2 fruit fly cellular contexts compared by ENCODE assay signal in genomic region chr2L:5569503-5569902, dm6.
TF ChIP-seq lines count a peak whose summit lies in the region.

No protein-coding gene starts in this region.

TF ChIP-seq in whole organism, embryonic, 481 proteins besides CTCF, POLR2A, EP300 and RAD21 (continued from another document and continues in another):
- TF ChIP-seq Dad (GFP tag; optimal IDR thresholded peaks at IDR 0.05; lab: Kevin White, UChicago), result no peak
- no peak for TF ChIP-seq Sin3A (optimal IDR thresholded peaks at IDR 0.05; lab: Kevin White, UChicago)
- no peak for TF ChIP-seq gcm (GFP tag; optimal IDR thresholded peaks at IDR 0.05; lab: Kevin White, UChicago)
- TF ChIP-seq ssp (GFP tag; IDR thresholded peaks at IDR 0.05; lab: Robert Waterston, UW), result no peak
- TF ChIP-seq lov (optimal IDR thresholded peaks at IDR 0.05; lab: Kevin White, UChicago), result no peak
- no peak for TF ChIP-seq lov (GFP tag; IDR thresholded peaks at IDR 0.05; lab: Robert Waterston, UW)
- peak; percentile 10; the same call in 1 of the 2 replicates for TF ChIP-seq ranshi (GFP tag; IDR thresholded peaks at IDR 0.05; lab: Robert Waterston, UW)
- peak; percentile 33; the same call in 1 of the 2 replicates for TF ChIP-seq Oaz (GFP tag; IDR thresholded peaks at IDR 0.05; lab: Robert Waterston, UW)
- no peak for TF ChIP-seq pan (optimal IDR thresholded peaks at IDR 0.05; lab: Kevin White, UChicago)
- peak in 1 of 2 experiments; percentile 51 for TF ChIP-seq pan (GFP tag; optimal IDR thresholded peaks at IDR 0.05 in 1 of 2, IDR thresholded peaks at IDR 0.05 in 1 of 2)
- no peak for TF ChIP-seq GATAe (GFP tag; conservative IDR thresholded peaks at IDR 0.05; lab: Robert Waterston, UW)
- TF ChIP-seq Rx (GFP tag; IDR thresholded peaks at IDR 0.05; lab: Robert Waterston, UW), result no peak
- TF ChIP-seq CG11398 (GFP tag; optimal IDR thresholded peaks at IDR 0.05; lab: Kevin White, UChicago), result no peak
- 0 out of 2 replicates have a peak, but pooled peaks have one; percentile 12 for TF ChIP-seq Taf1 (GFP tag; IDR thresholded peaks at IDR 0.05; lab: Robert Waterston, UW)
- TF ChIP-seq maf-S (GFP tag; optimal IDR thresholded peaks at IDR 0.05; lab: Kevin White, UChicago), result no peak
- no peak for TF ChIP-seq Eip74EF (GFP tag; optimal IDR thresholded peaks at IDR 0.05; lab: Kevin White, UChicago)
- peak; percentile 14 for TF ChIP-seq mam (GFP tag; optimal IDR thresholded peaks at IDR 0.05; lab: Kevin White, UChicago)
- TF ChIP-seq Ada2b (GFP tag; IDR thresholded peaks at IDR 0.05; lab: Robert Waterston, UW), result peak; percentile 41; the same call in 1 of the 2 replicates
- TF ChIP-seq CG17802 (tag; optimal IDR thresholded peaks at IDR 0.05; lab: Kevin White, UChicago), result no peak
- TF ChIP-seq CG17385 (GFP tag; optimal IDR thresholded peaks at IDR 0.05; lab: Kevin White, UChicago), result peak; percentile 26
- peak; percentile 32 for TF ChIP-seq lilli (GFP tag; optimal IDR thresholded peaks at IDR 0.05; lab: Kevin White, UChicago)
- peak; percentile 84 for TF ChIP-seq D19A (tag; optimal IDR thresholded peaks at IDR 0.05; lab: Kevin White, UChicago)
- peak; percentile 22 for TF ChIP-seq CG13296 (GFP tag; optimal IDR thresholded peaks at IDR 0.05; lab: Kevin White, UChicago)
- TF ChIP-seq bcd (GFP tag; optimal IDR thresholded peaks at IDR 0.05; lab: Kevin White, UChicago), result peak; percentile 12
- peak; percentile 44 for TF ChIP-seq CG32772 (GFP tag; IDR thresholded peaks at IDR 0.05; lab: Robert Waterston, UW)
- TF ChIP-seq CG11695 (GFP tag; IDR thresholded peaks at IDR 0.05; lab: Robert Waterston, UW), result 0 out of 3 replicates have a peak, but pooled peaks have one; percentile 45
- no peak for TF ChIP-seq CG33557 (GFP tag; optimal IDR thresholded peaks at IDR 0.05; lab: Kevin White, UChicago)
- 0 out of 3 replicates have a peak, but pooled peaks have one; percentile 19 for TF ChIP-seq CG7357 (GFP tag; IDR thresholded peaks at IDR 0.05; lab: Robert Waterston, UW)
- no peak for TF ChIP-seq CG1792 (GFP tag; optimal IDR thresholded peaks at IDR 0.05; lab: Kevin White, UChicago)
- TF ChIP-seq gt (GFP tag; IDR thresholded peaks at IDR 0.05; lab: Robert Waterston, UW), result no peak
- TF ChIP-seq CG32532 (GFP tag; IDR thresholded peaks at IDR 0.05; lab: Robert Waterston, UW), result peak; percentile 56; the same call in 1 of the 2 replicates
- TF ChIP-seq wor (GFP tag; IDR thresholded peaks at IDR 0.05; lab: Robert Waterston, UW), result no peak
- no peak for TF ChIP-seq Med (GFP tag; lab: Kevin White, UChicago)
- TF ChIP-seq zfh1 (GFP tag; IDR thresholded peaks at IDR 0.05; lab: Robert Waterston, UW), result 0 out of 3 replicates have a peak, but pooled peaks have one; percentile 46
- TF ChIP-seq hth (optimal IDR thresholded peaks at IDR 0.05; lab: Kevin White, UChicago), result no peak
- peak; percentile 72 for TF ChIP-seq lab (GFP tag; optimal IDR thresholded peaks at IDR 0.05; lab: Kevin White, UChicago)
- no peak for TF ChIP-seq prd (optimal IDR thresholded peaks at IDR 0.05; lab: Kevin White, UChicago)
- peak; percentile 27; the same call in 1 of the 3 replicates for TF ChIP-seq prd (GFP tag; IDR thresholded peaks at IDR 0.05; lab: Robert Waterston, UW)
- peak; percentile 15 for TF ChIP-seq Hand (GFP tag; optimal IDR thresholded peaks at IDR 0.05; lab: Kevin White, UChicago)
- TF ChIP-seq CG2712 (tag; optimal IDR thresholded peaks at IDR 0.05; lab: Kevin White, UChicago), result no peak
- peak; percentile 18; the same call in 1 of the 2 replicates for TF ChIP-seq E2f2 (GFP tag; IDR thresholded peaks at IDR 0.05; lab: Robert Waterston, UW)
- TF ChIP-seq CG15514 (GFP tag; optimal IDR thresholded peaks at IDR 0.05; lab: Kevin White, UChicago), result no peak
- TF ChIP-seq cwo (GFP tag; optimal IDR thresholded peaks at IDR 0.05; lab: Kevin White, UChicago), result peak; percentile 18
- TF ChIP-seq CG15269 (tag; optimal IDR thresholded peaks at IDR 0.05; lab: Kevin White, UChicago), result peak; percentile 48
- no peak for TF ChIP-seq CG7556 (GFP tag; optimal IDR thresholded peaks at IDR 0.05; lab: Kevin White, UChicago)
- TF ChIP-seq CG30403 (GFP tag; optimal IDR thresholded peaks at IDR 0.05; lab: Kevin White, UChicago), result peak; percentile 30
- TF ChIP-seq Hmr (GFP tag; optimal IDR thresholded peaks at IDR 0.05; lab: Kevin White, UChicago), result peak; percentile 38
- TF ChIP-seq CG15696 (tag; optimal IDR thresholded peaks at IDR 0.05; lab: Kevin White, UChicago), result no peak
- TF ChIP-seq Hr51 (GFP tag; optimal IDR thresholded peaks at IDR 0.05; lab: Kevin White, UChicago), result peak in 1 of 2 experiments; percentile 43
- no peak for TF ChIP-seq Aef1 (GFP tag; IDR thresholded peaks at IDR 0.05; lab: Robert Waterston, UW)
- TF ChIP-seq Hsf (GFP tag; optimal IDR thresholded peaks at IDR 0.05; lab: Kevin White, UChicago), result peak; percentile 31
- TF ChIP-seq danr (GFP tag; IDR thresholded peaks at IDR 0.05; lab: Robert Waterston, UW), result 0 out of 2 replicates have a peak, but pooled peaks have one; percentile 7
- TF ChIP-seq al (GFP tag; IDR thresholded peaks at IDR 0.05; lab: Robert Waterston, UW), result 0 out of 2 replicates have a peak, but pooled peaks have one; percentile 10
- no peak for TF ChIP-seq Myb (GFP tag; optimal IDR thresholded peaks at IDR 0.05; lab: Kevin White, UChicago)
- peak; percentile 36; the same call in 1 of the 2 replicates for TF ChIP-seq CG10366 (GFP tag; IDR thresholded peaks at IDR 0.05; lab: Robert Waterston, UW)
- TF ChIP-seq Hr39 (optimal IDR thresholded peaks at IDR 0.05; lab: Kevin White, UChicago), result no peak
- peak; percentile 57; the same call in 2 of the 3 replicates for TF ChIP-seq dysf (GFP tag; IDR thresholded peaks at IDR 0.05; lab: Robert Waterston, UW)
- TF ChIP-seq Jarid2 (GFP tag; optimal IDR thresholded peaks at IDR 0.05; lab: Kevin White, UChicago), result no peak
- TF ChIP-seq CG1603 (tag; optimal IDR thresholded peaks at IDR 0.05; lab: Kevin White, UChicago), result no peak
- TF ChIP-seq TFAM (GFP tag; optimal IDR thresholded peaks at IDR 0.05; lab: Kevin White, UChicago), result no peak
- no peak for TF ChIP-seq CG7786 (GFP tag; optimal IDR thresholded peaks at IDR 0.05; lab: Kevin White, UChicago)
- no peak for TF ChIP-seq CG8478 (optimal IDR thresholded peaks at IDR 0.05; lab: Kevin White, UChicago)
- TF ChIP-seq CG16815 (GFP tag; optimal IDR thresholded peaks at IDR 0.05; lab: Kevin White, UChicago), result no peak
- TF ChIP-seq nmo (GFP tag; optimal IDR thresholded peaks at IDR 0.05; lab: Kevin White, UChicago), result peak; percentile 16
- TF ChIP-seq Doc2 (GFP tag; IDR thresholded peaks at IDR 0.05; lab: Robert Waterston, UW), result 0 out of 2 replicates have a peak, but pooled peaks have one; percentile 13

TF ChIP-seq in whole organism, prepupa, 60 proteins besides CTCF, POLR2A, EP300 and RAD21 (continued from another document):
- TF ChIP-seq Hr39 (GFP tag; optimal IDR thresholded peaks at IDR 0.05; lab: Kevin White, UChicago) (peak; percentile 56), CG34406 (GFP tag; optimal IDR thresholded peaks at IDR 0.05; lab: Kevin White, UChicago) (peak; percentile 12), CG6276 (GFP tag; optimal IDR thresholded peaks at IDR 0.05; lab: Kevin White, UChicago) (no peak), CG8319 (GFP tag; optimal IDR thresholded peaks at IDR 0.05; lab: Kevin White, UChicago) (no peak), Hr38 (GFP tag; optimal IDR thresholded peaks at IDR 0.05; lab: Kevin White, UChicago) (no peak), CG7368 (GFP tag; optimal IDR thresholded peaks at IDR 0.05; lab: Kevin White, UChicago) (peak; percentile 21), CG3919 (GFP tag; optimal IDR thresholded peaks at IDR 0.05; lab: Kevin White, UChicago) (peak; percentile 49), Hr4 (GFP tag; optimal IDR thresholded peaks at IDR 0.05; lab: Kevin White, UChicago) (peak; percentile 54), Sox102F (GFP tag; optimal IDR thresholded peaks at IDR 0.05; lab: Kevin White, UChicago) (peak; percentile 39), Eip75B (GFP tag; optimal IDR thresholded peaks at IDR 0.05; lab: Kevin White, UChicago) (peak; percentile 30), fd59A (GFP tag; optimal IDR thresholded peaks at IDR 0.05; lab: Kevin White, UChicago) (peak; percentile 36), achi (GFP tag; optimal IDR thresholded peaks at IDR 0.05; lab: Kevin White, UChicago) (peak; percentile 31), acj6 (GFP tag; optimal IDR thresholded peaks at IDR 0.05; lab: Kevin White, UChicago) (peak; percentile 57), esn (GFP tag; optimal IDR thresholded peaks at IDR 0.05; lab: Kevin White, UChicago) (no peak), fkh (GFP tag; optimal IDR thresholded peaks at IDR 0.05; lab: Kevin White, UChicago) (no peak), Sox15 (GFP tag; optimal IDR thresholded peaks at IDR 0.05; lab: Kevin White, UChicago) (no peak), CG11902 (GFP tag; optimal IDR thresholded peaks at IDR 0.05; lab: Kevin White, UChicago) (peak; percentile 26), cyc (GFP tag; optimal IDR thresholded peaks at IDR 0.05; lab: Kevin White, UChicago) (peak; percentile 29), CG6163 (GFP tag; IDR thresholded peaks at IDR 0.05; lab: Robert Waterston, UW) (peak; percentile 55; the same call in 2 of the 3 replicates), CG3032 (tag; optimal IDR thresholded peaks at IDR 0.05; lab: Kevin White, UChicago) (no peak), CG6808 (GFP tag; optimal IDR thresholded peaks at IDR 0.05; lab: Kevin White, UChicago) (peak; percentile 11), dsx (GFP tag; optimal IDR thresholded peaks at IDR 0.05; lab: Kevin White, UChicago; ENCODE audit: poor library complexity, severe bottlenecking) (peak; percentile 45), CG32006 (GFP tag; optimal IDR thresholded peaks at IDR 0.05; lab: Kevin White, UChicago) (peak; percentile 57), CG10631 (GFP tag; optimal IDR thresholded peaks at IDR 0.05; lab: Kevin White, UChicago) (peak; percentile 53), spab (GFP tag; optimal IDR thresholded peaks at IDR 0.05; lab: Kevin White, UChicago) (peak; percentile 13), ss (GFP tag; optimal IDR thresholded peaks at IDR 0.05; lab: Kevin White, UChicago) (no peak), Ets21C (GFP tag; optimal IDR thresholded peaks at IDR 0.05; lab: Kevin White, UChicago) (peak; percentile 15), Eip93F (GFP tag; optimal IDR thresholded peaks at IDR 0.05; lab: Kevin White, UChicago) (no peak), Lpt (GFP tag; optimal IDR thresholded peaks at IDR 0.05; lab: Kevin White, UChicago) (no peak), CG8119 (GFP tag; IDR thresholded peaks at IDR 0.05; lab: Robert Waterston, UW) (peak; percentile 60; the same call in 2 of the 3 replicates), lz (GFP tag; optimal IDR thresholded peaks at IDR 0.05; lab: Kevin White, UChicago) (peak; percentile 40), Eip78C (GFP tag; lab: Kevin White, UChicago) (peak; percentile 82), topi (GFP tag; optimal IDR thresholded peaks at IDR 0.05; lab: Kevin White, UChicago) (peak; percentile 25), Met (GFP tag; optimal IDR thresholded peaks at IDR 0.05; lab: Kevin White, UChicago) (peak; percentile 40), CG6792 (GFP tag; optimal IDR thresholded peaks at IDR 0.05; lab: Kevin White, UChicago) (peak; percentile 25), Ets96B (tag; optimal IDR thresholded peaks at IDR 0.05; lab: Kevin White, UChicago) (peak; percentile 54), CG10669 (GFP tag; optimal IDR thresholded peaks at IDR 0.05; lab: Kevin White, UChicago) (peak; percentile 42)
